Fruit fly (Drosophila melanogaster) whole organism, wandering third instar larva: Measurements from ENCODE around the gene Srrm234.

Experiments
- Abd-B ChIP-seq: fragments of >200 bp; optimal IDR thresholded peaks from 2 replicates; lab custom pipeline; 2017; ENCODE audit warnings: missing biosample characterization, missing genetic modification characterization
- CG32264 ChIP-seq: fragments of 200-800 bp; sonication (Bioruptor generic); optimal IDR thresholded peaks from 2 replicates; lab custom pipeline; 2016; ENCODE audit warnings: missing biosample characterization, missing genetic modification characterization
- CrebA ChIP-seq: fragments of 200-800 bp; sonication (Bioruptor generic); optimal IDR thresholded peaks from 2 replicates; lab custom pipeline; 2016; ENCODE audit warnings: missing biosample characterization, mild to moderate bottlenecking, missing genetic modification characterization, borderline replicate concordance
- Dfd ChIP-seq: fragments of >200 bp; optimal IDR thresholded peaks from 2 replicates; lab custom pipeline; 2017; ENCODE audit warnings: missing biosample characterization, missing genetic modification characterization
- Dif ChIP-seq: fragments of 200-275, 200-300 bp; sonication (Bioruptor generic); optimal IDR thresholded peaks from 2 replicates; lab custom pipeline; 2018; ENCODE audit warnings: missing biosample characterization, missing genetic modification characterization; ENCODE audit not compliant: partially characterized antibody
- Hnf4 ChIP-seq: fragments of 200-800 bp; sonication (Bioruptor generic); optimal IDR thresholded peaks from 2 replicates; lab custom pipeline; 2016; ENCODE audit warnings: missing biosample characterization, mild to moderate bottlenecking, missing genetic modification characterization
- Hr78 ChIP-seq: fragments of >200 bp; optimal IDR thresholded peaks from 2 replicates; lab custom pipeline; 2017; ENCODE audit warnings: missing biosample characterization, missing genetic modification characterization
- Hr83 ChIP-seq: fragments of 200-300 bp; sonication (Bioruptor generic); optimal IDR thresholded peaks from 2 replicates; lab custom pipeline; 2016; ENCODE audit warnings: missing biosample characterization, mild to moderate bottlenecking, missing genetic modification characterization, moderate library complexity; ENCODE audit not compliant: poor library complexity, severe bottlenecking
- Jra ChIP-seq: sonication (Bioruptor generic); optimal IDR thresholded peaks from 2 replicates; lab custom pipeline; 2016; ENCODE audit warnings: missing biosample characterization, missing genetic modification characterization
- Mio ChIP-seq: sonication (Bioruptor generic); optimal IDR thresholded peaks from 2 replicates; lab custom pipeline; 2016; ENCODE audit warnings: missing biosample characterization, missing genetic modification characterization
- Myc ChIP-seq: fragments of >200 bp; optimal IDR thresholded peaks from 2 replicates; lab custom pipeline; 2017
- N ChIP-seq: fragments of >200 bp; optimal IDR thresholded peaks from 2 replicates; lab custom pipeline; 2018; ENCODE audit warnings: missing biosample characterization, missing external identifiers, missing genetic modification characterization
- OdsH ChIP-seq: fragments of 200-800 bp; sonication (Bioruptor generic); optimal IDR thresholded peaks from 2 replicates; lab custom pipeline; 2016; ENCODE audit warnings: missing biosample characterization, mild to moderate bottlenecking, missing genetic modification characterization
- Rel ChIP-seq, 2 experiments: fragments of 200-800 bp; sonication (Bioruptor generic) in 1 of 2; optimal IDR thresholded peaks; 2 replicates in 1 of 2; 3 replicates in 1 of 2; lab custom pipeline; 2016 to 2019; ENCODE audit warnings: mild to moderate bottlenecking in 2 of 2, missing biosample characterization in 2 of 2, missing genetic modification characterization in 2 of 2, moderate library complexity in 1 of 2
- Sp1 ChIP-seq: fragments of 200-800 bp; sonication (Bioruptor generic); optimal IDR thresholded peaks from 3 replicates; lab custom pipeline; 2019; ENCODE audit warnings: missing biosample characterization, mild to moderate bottlenecking, missing genetic modification characterization, moderate library complexity
- Vsx2 ChIP-seq: fragments of 200-300, 225-300 bp; sonication (Bioruptor generic); optimal IDR thresholded peaks from 2 replicates; lab custom pipeline; 2018; ENCODE audit warnings: missing biosample characterization, missing genetic modification characterization; ENCODE audit not compliant: partially characterized antibody
- brk ChIP-seq: fragments of 200-800 bp; sonication (Bioruptor generic); optimal IDR thresholded peaks from 2 replicates; lab custom pipeline; 2016; ENCODE audit warnings: missing biosample characterization, mild to moderate bottlenecking, missing genetic modification characterization
- dl ChIP-seq, 2 experiments: fragments of 175-275, 200-275 bp in 1 of 2; fragments of 200-275 bp in 1 of 2; sonication (Bioruptor generic); optimal IDR thresholded peaks; lab custom pipeline; 2018; ENCODE audit warnings: mild to moderate bottlenecking in 2 of 2, missing biosample characterization in 2 of 2, missing genetic modification characterization in 2 of 2, moderate library complexity in 2 of 2; ENCODE audit not compliant: partially characterized antibody in 2 of 2, insufficient read depth in 1 of 2
- dmrt93B ChIP-seq: fragments of 200-800 bp; sonication (Bioruptor generic); optimal IDR thresholded peaks from 2 replicates; lab custom pipeline; 2018; ENCODE audit warnings: missing biosample characterization, mild to moderate bottlenecking, missing genetic modification characterization
- dsf ChIP-seq: sonication (Bioruptor generic); optimal IDR thresholded peaks from 2 replicates; lab custom pipeline; 2016; ENCODE audit warnings: missing biosample characterization, missing genetic modification characterization, borderline replicate concordance
- ey ChIP-seq: fragments of 200-800 bp; sonication (Bioruptor generic); optimal IDR thresholded peaks from 2 replicates; lab custom pipeline; 2016; ENCODE audit warnings: missing biosample characterization, missing genetic modification characterization
- foxo ChIP-seq, 2 experiments: fragments of 200-800 bp; sonication (Bioruptor generic); optimal IDR thresholded peaks; 2 replicates in 1 of 2; 3 replicates in 1 of 2; lab custom pipeline; 2016 to 2017; ENCODE audit warnings: missing biosample characterization in 2 of 2, missing genetic modification characterization in 2 of 2
- fru ChIP-seq: fragments of 200-800 bp; sonication (Bioruptor generic); optimal IDR thresholded peaks from 3 replicates; lab custom pipeline; 2016; ENCODE audit warnings: missing biosample characterization, mild to moderate bottlenecking, missing genetic modification characterization
- h ChIP-seq: fragments of 200-800 bp; sonication (Bioruptor generic); optimal IDR thresholded peaks from 3 replicates; lab custom pipeline; 2016; ENCODE audit warnings: missing biosample characterization, mild to moderate bottlenecking, missing genetic modification characterization
- lola ChIP-seq: fragments of >200 bp; optimal IDR thresholded peaks from 2 replicates; lab custom pipeline; 2017; ENCODE audit warnings: missing biosample characterization, missing genetic modification characterization
- pan ChIP-seq: fragments of >200 bp; optimal IDR thresholded peaks from 2 replicates; lab custom pipeline; 2017
- psq ChIP-seq: fragments of 200-800 bp; sonication (Bioruptor generic); optimal IDR thresholded peaks from 3 replicates; lab custom pipeline; 2017; ENCODE audit warnings: missing biosample characterization, mild to moderate bottlenecking, missing genetic modification characterization, moderate library complexity
- sage ChIP-seq: fragments of 200-800 bp; sonication (Bioruptor generic); optimal IDR thresholded peaks from 2 replicates; lab custom pipeline; 2016; ENCODE audit warnings: missing biosample characterization, mild to moderate bottlenecking, missing genetic modification characterization
- sv ChIP-seq: fragments of 200-800 bp; sonication (Bioruptor generic); optimal IDR thresholded peaks from 3 replicates; lab custom pipeline; 2016; ENCODE audit warnings: missing biosample characterization, missing genetic modification characterization
- tai ChIP-seq: sonication (Bioruptor generic); optimal IDR thresholded peaks from 2 replicates; lab custom pipeline; 2016; ENCODE audit warnings: missing biosample characterization, missing genetic modification characterization
- usp ChIP-seq: fragments of >200 bp; optimal IDR thresholded peaks from 2 replicates; lab custom pipeline; 2017; ENCODE audit warnings: missing biosample characterization, missing genetic modification characterization

The Srrm234 gene

dm6 chr3L:1676222-1676621 is 11.4 kb upstream of the Srrm234 start:
- TF ChIP-seq sv (GFP tag; lab: Kevin White, UChicago) (no peak), lola (GFP tag; lab: Kevin White, UChicago) (no peak), Hr78 (GFP tag; lab: Kevin White, UChicago) (no peak), Hnf4 (GFP tag; lab: Kevin White, UChicago) (no peak), CrebA (GFP tag; lab: Kevin White, UChicago) (no peak), Dif (GFP tag; lab: Kevin White, UChicago) (no peak), dsf (GFP tag; lab: Kevin White, UChicago) (no peak), dl (GFP tag; optimal IDR thresholded peaks at IDR 0.05; lab: Kevin White, UChicago; ENCODE audit: insufficient read depth in 1 of 2, partially characterized antibody in 2 of 2) (no peak)

DNA sequence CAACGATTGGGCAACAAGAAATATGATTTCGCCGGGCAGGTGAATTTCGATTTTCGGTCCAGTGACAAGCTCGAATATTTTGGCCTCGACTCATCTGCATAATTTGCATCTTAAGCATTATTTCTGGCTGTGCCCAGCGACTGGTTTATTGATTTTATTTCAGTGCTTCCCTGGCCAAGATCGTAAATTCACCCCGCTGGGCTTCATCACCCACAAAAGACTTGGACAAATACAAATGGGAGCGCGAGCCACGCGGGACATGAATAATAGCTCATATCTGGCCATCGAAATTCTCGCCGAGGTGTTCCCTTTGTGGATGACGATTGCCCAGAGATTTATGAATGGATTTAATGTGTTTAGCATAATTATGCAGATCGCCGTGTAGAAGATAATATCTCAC is 10.4 kb upstream of the Srrm234 start:
- TF ChIP-seq dsf (GFP tag; lab: Kevin White, UChicago) (no peak), fru (no peak), CG32264 (GFP tag; lab: Kevin White, UChicago) (no peak), foxo (GFP tag; optimal IDR thresholded peaks at IDR 0.05; lab: Kevin White, UChicago) (no peak), brk (GFP tag; lab: Kevin White, UChicago) (no peak), dmrt93B (GFP tag; lab: Kevin White, UChicago) (no peak), Sp1 (GFP tag; lab: Kevin White, UChicago) (no peak), lola (GFP tag; lab: Kevin White, UChicago) (no peak), psq (GFP tag; lab: Kevin White, UChicago) (no peak), h (GFP tag; lab: Kevin White, UChicago) (no peak), Dfd (GFP tag; lab: Kevin White, UChicago) (no peak)

DNA sequence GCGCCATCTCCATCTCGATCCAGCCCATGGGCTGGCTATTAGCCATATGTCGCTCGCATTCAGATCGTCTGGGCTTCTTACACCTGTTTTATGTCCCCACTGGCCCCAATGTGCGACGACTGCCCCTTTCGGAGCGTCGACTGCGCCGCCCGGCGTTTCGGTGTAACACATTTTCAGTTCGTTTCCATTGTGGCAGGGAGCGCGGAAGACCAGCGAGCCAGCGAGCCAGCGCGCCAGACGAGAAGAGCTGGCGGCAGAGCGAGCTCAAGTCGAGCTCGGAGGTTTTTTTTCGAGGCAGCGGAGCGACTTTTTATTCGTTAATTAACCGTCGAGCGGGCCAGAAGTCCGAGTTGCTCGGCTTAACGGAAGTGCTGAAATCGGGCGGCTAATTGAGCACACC is 9.5 kb upstream of the Srrm234 start, which contains the start of gene CG7991:
Gene CG7991 (plus strand): TSS at position 329 of the 400 bp plus-strand sequence.
- no peak for TF ChIP-seq lola (GFP tag; lab: Kevin White, UChicago)
- TF ChIP-seq Myc (lab: Kevin White, UChicago): no peak
- TF ChIP-seq Rel (GFP tag; optimal IDR thresholded peaks at IDR 0.05; lab: Kevin White, UChicago): no peak
- TF ChIP-seq Rel (tag; optimal IDR thresholded peaks at IDR 0.05; lab: Kevin White, UChicago): no peak
- TF ChIP-seq Mio: no peak
- TF ChIP-seq CrebA (GFP tag; lab: Kevin White, UChicago): no peak
- no peak for TF ChIP-seq dsf (GFP tag; lab: Kevin White, UChicago)
- TF ChIP-seq Dfd (GFP tag; lab: Kevin White, UChicago): no peak
- no peak for TF ChIP-seq Hr78 (GFP tag; lab: Kevin White, UChicago)
- TF ChIP-seq dl (GFP tag; optimal IDR thresholded peaks at IDR 0.05; lab: Kevin White, UChicago; ENCODE audit: insufficient read depth in 1 of 2, partially characterized antibody in 2 of 2): no peak
- TF ChIP-seq Jra: no peak

DNA sequence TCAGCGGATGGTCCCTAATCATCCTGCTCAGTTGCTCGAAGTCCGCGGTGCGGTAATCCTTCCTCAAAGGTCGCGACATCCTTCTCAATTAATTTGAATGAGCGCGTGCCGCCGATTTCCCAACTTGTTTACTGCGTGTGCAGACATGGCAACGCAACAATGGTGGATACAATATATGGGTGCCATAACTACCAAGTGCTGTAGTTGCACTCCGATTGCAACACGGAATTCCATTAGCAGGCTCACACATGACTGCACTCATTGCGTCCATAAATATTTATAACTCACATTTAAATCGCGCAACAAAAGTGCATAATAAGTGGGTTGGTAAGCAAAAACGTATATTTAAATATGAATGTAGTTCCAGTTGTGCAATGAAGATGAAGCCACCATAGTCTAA is 7.8 kb upstream of the Srrm234 start, which contains the start of gene CG13930:
Gene CG13930 (minus strand): TSS at position 101 of the 400 bp plus-strand sequence.
- TF ChIP-seq ey (GFP tag; lab: Kevin White, UChicago) (no peak), Hr78 (GFP tag; lab: Kevin White, UChicago) (no peak), Rel (GFP tag; optimal IDR thresholded peaks at IDR 0.05; lab: Kevin White, UChicago) (no peak), Rel (tag; optimal IDR thresholded peaks at IDR 0.05; lab: Kevin White, UChicago) (no peak), Dif (GFP tag; lab: Kevin White, UChicago) (no peak), Abd-B (GFP tag; lab: Kevin White, UChicago) (no peak), pan (lab: Kevin White, UChicago) (no peak), tai (no peak), Vsx2 (GFP tag; lab: Kevin White, UChicago) (no peak), sage (GFP tag; lab: Kevin White, UChicago) (no peak), lola (GFP tag; lab: Kevin White, UChicago) (no peak), OdsH (GFP tag; lab: Kevin White, UChicago) (no peak), N (no peak), fru (no peak), usp (GFP tag; lab: Kevin White, UChicago) (no peak), dmrt93B (GFP tag; lab: Kevin White, UChicago) (no peak), CrebA (GFP tag; lab: Kevin White, UChicago) (no peak), h (GFP tag; lab: Kevin White, UChicago) (no peak), Hr83 (no peak), Sp1 (GFP tag; lab: Kevin White, UChicago) (no peak), dl (GFP tag; optimal IDR thresholded peaks at IDR 0.05; lab: Kevin White, UChicago; ENCODE audit: insufficient read depth in 1 of 2, partially characterized antibody in 2 of 2) (no peak)
- TF ChIP-seq, all 38 proteins: peak for 0
